Fruit fly (Drosophila melanogaster): ENCODE measurements around the gene TotE.

The TotE gene

DNA sequence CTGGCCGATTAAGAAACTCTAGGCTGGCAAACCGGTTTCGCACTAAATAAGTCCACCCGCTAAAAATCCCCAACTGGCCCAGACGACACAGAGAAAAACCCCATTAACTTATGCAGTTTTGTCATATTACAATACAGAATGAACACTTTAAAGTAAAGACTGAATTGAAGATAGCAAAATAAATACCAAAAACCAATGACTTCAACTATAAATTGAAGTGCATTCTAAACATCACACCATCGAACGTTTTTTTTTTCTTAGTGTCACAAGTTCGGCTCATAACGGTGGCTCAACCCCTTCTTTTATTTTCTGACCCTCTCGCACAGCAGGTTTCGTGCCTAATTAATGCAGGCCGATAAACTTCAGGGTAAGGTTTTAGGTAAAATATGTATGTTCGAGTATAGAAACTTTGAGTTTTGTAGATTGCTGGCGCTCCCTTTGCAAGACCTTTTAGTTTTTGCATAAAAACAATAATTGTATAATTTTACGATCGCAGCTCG is 28.1 kb upstream of the TotE start (continued):
- TF ChIP-seq CG2116 (GFP tag; optimal IDR thresholded peaks at IDR 0.05) = peak; percentile 41
- TF ChIP-seq CG13624 (GFP tag; optimal IDR thresholded peaks at IDR 0.05) = peak; percentile 62
- TF ChIP-seq CG18011 (GFP tag; optimal IDR thresholded peaks at IDR 0.05) = peak; percentile 35
- TF ChIP-seq Dad (GFP tag; optimal IDR thresholded peaks at IDR 0.05) = peak; percentile 53
- peak; percentile 35; the same call in 1 of the 2 replicates for TF ChIP-seq Lim3 (GFP tag; IDR thresholded peaks at IDR 0.05)
- no peak for TF ChIP-seq Ets65A (GFP tag)
- TF ChIP-seq CG12236 (GFP tag; optimal IDR thresholded peaks at IDR 0.05) = peak; percentile 71
- TF ChIP-seq vvl (GFP tag; IDR thresholded peaks at IDR 0.05) = peak; percentile 89
- no peak for TF ChIP-seq sc (optimal IDR thresholded peaks at IDR 0.05)
- peak; percentile 60 for TF ChIP-seq sc (GFP tag; optimal IDR thresholded peaks at IDR 0.05)
- peak; percentile 78 for TF ChIP-seq odd (GFP tag; optimal IDR thresholded peaks at IDR 0.05)
- peak; percentile 67 for TF ChIP-seq p53 (GFP tag; optimal IDR thresholded peaks at IDR 0.05)
- peak; percentile 56 for TF ChIP-seq ems (GFP tag; optimal IDR thresholded peaks at IDR 0.05)
- no peak for TF ChIP-seq pzg (GFP tag; optimal IDR thresholded peaks at IDR 0.05)
- TF ChIP-seq CG5953 (GFP tag; IDR thresholded peaks at IDR 0.05) = peak; percentile 72
- TF ChIP-seq CG7556 (GFP tag; optimal IDR thresholded peaks at IDR 0.05) = peak; percentile 86
- peak; percentile 37 for TF ChIP-seq kni (GFP tag; optimal IDR thresholded peaks at IDR 0.05)
- TF ChIP-seq Taf1 (GFP tag; IDR thresholded peaks at IDR 0.05) = peak; percentile 76
- peak; percentile 70 for TF ChIP-seq Bdp1 (GFP tag; optimal IDR thresholded peaks at IDR 0.05)
- no peak for TF ChIP-seq mld (GFP tag; IDR thresholded peaks at IDR 0.05; ENCODE audit: partially characterized antibody)
- TF ChIP-seq Antp (GFP tag; optimal IDR thresholded peaks at IDR 0.05) = peak; percentile 73
- peak; percentile 24 for TF ChIP-seq CG9727 (GFP tag; optimal IDR thresholded peaks at IDR 0.05)
- peak; percentile 91 for TF ChIP-seq CG14014 (GFP tag; IDR thresholded peaks at IDR 0.05)
- TF ChIP-seq aop (GFP tag; IDR thresholded peaks at IDR 0.05) = peak; percentile 54; the same call in 1 of the 2 replicates
- peak; percentile 82 for TF ChIP-seq dmrt99B (tag; optimal IDR thresholded peaks at IDR 0.05)
- peak; percentile 92 for TF ChIP-seq NFAT (GFP tag; IDR thresholded peaks at IDR 0.05)
- TF ChIP-seq ato (GFP tag; IDR thresholded peaks at IDR 0.05; ENCODE audit: partially characterized antibody) = no peak
- peak; percentile 64 for TF ChIP-seq CG11696 (GFP tag; IDR thresholded peaks at IDR 0.05)
- 0 out of 2 replicates have a peak, but pooled peaks have one; percentile 31 for TF ChIP-seq dati (GFP tag; IDR thresholded peaks at IDR 0.05)
- peak; percentile 66 for TF ChIP-seq CG10267 (tag; optimal IDR thresholded peaks at IDR 0.05)
- no peak for TF ChIP-seq Dref (GFP tag; IDR thresholded peaks at IDR 0.05)
- TF ChIP-seq Nf-YB (GFP tag; optimal IDR thresholded peaks at IDR 0.05) = peak; percentile 50
- TF ChIP-seq CG34422 (GFP tag; IDR thresholded peaks at IDR 0.05) = peak; percentile 94
- TF ChIP-seq sna (GFP tag; IDR thresholded peaks at IDR 0.05; ENCODE audit: partially characterized antibody) = no peak
- no peak for TF ChIP-seq CG6791 (GFP tag; IDR thresholded peaks at IDR 0.05; ENCODE audit: partially characterized antibody)
- peak; percentile 88 for TF ChIP-seq HLH54F (GFP tag; optimal IDR thresholded peaks at IDR 0.05)
- peak; percentile 88 for TF ChIP-seq CG11695 (GFP tag; IDR thresholded peaks at IDR 0.05)
- TF ChIP-seq nmo (GFP tag; optimal IDR thresholded peaks at IDR 0.05) = peak; percentile 28
- no peak for TF ChIP-seq Dll (GFP tag; IDR thresholded peaks at IDR 0.05; ENCODE audit: partially characterized antibody)
- TF ChIP-seq Mrtf (GFP tag; IDR thresholded peaks at IDR 0.05) = peak; percentile 69; the same call in 1 of the 3 replicates
- TF ChIP-seq insv (GFP tag; optimal IDR thresholded peaks at IDR 0.05) = peak in 1 of 2 experiments; percentile 11
- no peak for TF ChIP-seq CTCF (GFP tag; optimal IDR thresholded peaks at IDR 0.05)
- TF ChIP-seq trh (GFP tag; optimal IDR thresholded peaks at IDR 0.05) = peak; percentile 63
- TF ChIP-seq kay (GFP tag; optimal IDR thresholded peaks at IDR 0.05) = peak; percentile 68
- peak; percentile 89 for TF ChIP-seq CG7786 (GFP tag; optimal IDR thresholded peaks at IDR 0.05)
- TF ChIP-seq Opbp (GFP tag; IDR thresholded peaks at IDR 0.05; ENCODE audit: partially characterized antibody) = no peak
- peak; percentile 94 for TF ChIP-seq dysf (GFP tag; IDR thresholded peaks at IDR 0.05)
- TF ChIP-seq CG7357 (GFP tag; IDR thresholded peaks at IDR 0.05) = peak; percentile 84
- peak; percentile 93 for TF ChIP-seq CG14441 (GFP tag; IDR thresholded peaks at IDR 0.05)
- peak; percentile 96 for TF ChIP-seq sens (GFP tag)
- TF ChIP-seq Atf6 (GFP tag; IDR thresholded peaks at IDR 0.05) = peak; percentile 93
- TF ChIP-seq Ravus (GFP tag; IDR thresholded peaks at IDR 0.05) = no peak; the same call in none of the 2 replicates

Data from whole organism, embryonic.